Worm (Caenorhabditis elegans): ENCODE measurements around the gene ser-6.

ce11 chrIV:2935194-2935593 is 24.7 kb upstream of the ser-6 start:
- TF ChIP-seq F13H6.1 (tag; optimal IDR thresholded peaks at IDR 0.05), result no peak
- no peak for TF ChIP-seq hlh-30 (tag; optimal IDR thresholded peaks at IDR 0.05; ENCODE audit: insufficient read depth)
- no peak for TF ChIP-seq fkh-10 (GFP tag; optimal IDR thresholded peaks at IDR 0.05)
- TF ChIP-seq elt-2 (tag; optimal IDR thresholded peaks at IDR 0.05), result no peak

All from whole organism, late embryonic.